Fruit fly (Drosophila melanogaster): ENCODE data around the gene mus312.
A peak's percentile ranks its signal among the peaks of the same experiment; 100 is the strongest.

The mus312 gene

dm6 chr3L:7339216-7339742 is 10.3 kb downstream of the mus312 start, which contains the start of the genes lark and eco (continued):
- TF ChIP-seq CG3847 (GFP tag; IDR thresholded peaks at IDR 0.05), result peak; percentile 33; the same call in 1 of the 2 replicates
- TF ChIP-seq CG12299 (tag; optimal IDR thresholded peaks at IDR 0.05), result peak; percentile 60
- TF ChIP-seq caup (GFP tag; optimal IDR thresholded peaks at IDR 0.05; ENCODE audit: severe bottlenecking), result no peak
- no peak for TF ChIP-seq CG9817 (tag; optimal IDR thresholded peaks at IDR 0.05)
- TF ChIP-seq CG10267 (tag; optimal IDR thresholded peaks at IDR 0.05), result peak; percentile 83
- TF ChIP-seq CG15696 (tag; optimal IDR thresholded peaks at IDR 0.05), result no peak
- TF ChIP-seq unc-4 (GFP tag; IDR thresholded peaks at IDR 0.05; ENCODE audit: partially characterized antibody), result 0 out of 2 replicates have a peak, but pooled peaks have one; percentile 13
- TF ChIP-seq Dll (GFP tag; IDR thresholded peaks at IDR 0.05; ENCODE audit: partially characterized antibody), result no peak
- TF ChIP-seq CG12236 (GFP tag; optimal IDR thresholded peaks at IDR 0.05), result no peak
- no peak for TF ChIP-seq CG18619 (GFP tag; optimal IDR thresholded peaks at IDR 0.05)
- no peak for TF ChIP-seq NC2α (GFP tag; optimal IDR thresholded peaks at IDR 0.05)
- peak; percentile 4 for TF ChIP-seq NC2β (GFP tag; optimal IDR thresholded peaks at IDR 0.05)
- TF ChIP-seq Lpt (GFP tag; optimal IDR thresholded peaks at IDR 0.05), result no peak
- no peak for TF ChIP-seq CG4404 (GFP tag; IDR thresholded peaks at IDR 0.05)
- TF ChIP-seq CG42726 (GFP tag; IDR thresholded peaks at IDR 0.05; ENCODE audit: partially characterized antibody), result peak; percentile 31; the same call in 1 of the 2 replicates
- no peak for TF ChIP-seq CG16779 (GFP tag; IDR thresholded peaks at IDR 0.05)
- TF ChIP-seq sna (GFP tag; IDR thresholded peaks at IDR 0.05; ENCODE audit: partially characterized antibody), result no peak
- no peak for TF ChIP-seq nerfin-1 (tag; optimal IDR thresholded peaks at IDR 0.05)
- TF ChIP-seq nmo (GFP tag; optimal IDR thresholded peaks at IDR 0.05), result peak; percentile 33
- TF ChIP-seq nom (GFP tag; optimal IDR thresholded peaks at IDR 0.05), result peak; percentile 57
- peak; percentile 92 for TF ChIP-seq CG9797 (GFP tag; optimal IDR thresholded peaks at IDR 0.05)
- TF ChIP-seq YL-1 (GFP tag; optimal IDR thresholded peaks at IDR 0.05), result peak; percentile 96
- peak; percentile 4 for TF ChIP-seq Fer1 (GFP tag; optimal IDR thresholded peaks at IDR 0.05)
- TF ChIP-seq ems (GFP tag; optimal IDR thresholded peaks at IDR 0.05), result no peak
- TF ChIP-seq pzg (GFP tag; optimal IDR thresholded peaks at IDR 0.05), result peak; percentile 79
- peak; percentile 98 for TF ChIP-seq phol (tag; optimal IDR thresholded peaks at IDR 0.05)
- peak; percentile 44 for TF ChIP-seq Ets97D (GFP tag; optimal IDR thresholded peaks at IDR 0.05)
- peak; percentile 1 for TF ChIP-seq Lhr (GFP tag; optimal IDR thresholded peaks at IDR 0.05)
- no peak for TF ChIP-seq CG6175 (GFP tag; IDR thresholded peaks at IDR 0.05)
- TF ChIP-seq zfh1 (GFP tag; IDR thresholded peaks at IDR 0.05), result no peak
- TF ChIP-seq Stat92E (GFP tag; optimal IDR thresholded peaks at IDR 0.05), result peak in 1 of 3 experiments; percentile 4
- TF ChIP-seq Tbp (GFP tag; optimal IDR thresholded peaks at IDR 0.05), result no peak
- TF ChIP-seq CG30020 (tag; optimal IDR thresholded peaks at IDR 0.05), result peak; percentile 30
- peak in 1 of 2 experiments; percentile 17 for TF ChIP-seq bsh (GFP tag; optimal IDR thresholded peaks at IDR 0.05)
- no peak for TF ChIP-seq HLHmδ (GFP tag; optimal IDR thresholded peaks at IDR 0.05)
- TF ChIP-seq slou (GFP tag; optimal IDR thresholded peaks at IDR 0.05), result no peak
- no peak for TF ChIP-seq exex (tag; optimal IDR thresholded peaks at IDR 0.05)

DNA sequence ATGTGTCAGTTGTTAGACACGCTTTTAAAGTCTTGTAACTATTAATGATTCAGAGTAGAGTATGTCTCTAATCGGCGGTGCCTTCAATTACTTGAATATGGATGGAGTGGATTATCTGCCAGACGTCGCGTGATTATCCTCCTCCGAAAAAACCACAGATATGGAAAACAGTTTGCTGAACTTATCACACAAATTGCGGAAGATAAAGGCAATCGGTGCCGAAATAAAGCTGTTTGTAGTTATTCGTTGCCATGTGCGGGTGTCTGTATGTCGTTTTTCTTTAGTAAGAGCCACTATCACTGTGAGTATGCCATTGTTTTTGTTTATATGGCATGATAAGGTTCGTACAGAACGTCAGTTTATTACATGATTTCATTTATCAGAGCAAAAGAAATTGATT is 15.1 kb downstream of the mus312 start:
- no peak for TF ChIP-seq pb (GFP tag; optimal IDR thresholded peaks at IDR 0.05)
- no peak for TF ChIP-seq MESR4 (GFP tag; optimal IDR thresholded peaks at IDR 0.05)
- TF ChIP-seq cwo (GFP tag; optimal IDR thresholded peaks at IDR 0.05), result peak; percentile 68
- TF ChIP-seq Pdp1 (GFP tag; optimal IDR thresholded peaks at IDR 0.05), result peak in 1 of 2 experiments; percentile 24
- TF ChIP-seq CG13296 (GFP tag; optimal IDR thresholded peaks at IDR 0.05), result peak; percentile 17
- peak; percentile 91 for TF ChIP-seq mirr (GFP tag; optimal IDR thresholded peaks at IDR 0.05)
- TF ChIP-seq CG15479 (GFP tag; optimal IDR thresholded peaks at IDR 0.05), result peak; percentile 69
- no peak for TF ChIP-seq az2 (GFP tag; optimal IDR thresholded peaks at IDR 0.05)
- TF ChIP-seq chinmo (GFP tag; IDR thresholded peaks at IDR 0.05; ENCODE audit: partially characterized antibody), result no peak
- no peak for TF ChIP-seq CG3281 (GFP tag; optimal IDR thresholded peaks at IDR 0.05)
- TF ChIP-seq exex (tag; optimal IDR thresholded peaks at IDR 0.05), result peak; percentile 96
- peak; percentile 77 for TF ChIP-seq CG34376 (GFP tag; optimal IDR thresholded peaks at IDR 0.05)
- TF ChIP-seq Sin3A (optimal IDR thresholded peaks at IDR 0.05), result no peak
- TF ChIP-seq lab (GFP tag; optimal IDR thresholded peaks at IDR 0.05), result peak; percentile 8

Data from whole organism, embryonic.